Fruit fly (Drosophila melanogaster) whole organism, embryonic: ENCODE results near the gene w.

ENCODE experiments used
- CG12104 ChIP-seq: fragments of 200-800 bp; sonication (Bioruptor generic); optimal IDR thresholded peaks from 3 replicates; lab custom pipeline; 2016; ENCODE audit warnings: missing biosample characterization, missing genetic modification characterization
- CG13123 ChIP-seq: fragments of 200-800 bp; sonication (Bioruptor generic); optimal IDR thresholded peaks from 2 replicates; lab custom pipeline; 2016; ENCODE audit warnings: missing biosample characterization, missing genetic modification characterization
- CG13624 ChIP-seq: fragments of 200-800 bp; sonication (Bioruptor generic); optimal IDR thresholded peaks from 2 replicates; lab custom pipeline; 2016; ENCODE audit warnings: missing biosample characterization, missing genetic modification characterization
- CG1529 ChIP-seq: fragments of 200-800 bp; sonication (Bioruptor generic); optimal IDR thresholded peaks from 3 replicates; lab custom pipeline; 2018; ENCODE audit warnings: missing biosample characterization, missing genetic modification characterization
- CG17359 ChIP-seq: fragments of 200-800 bp; sonication (Bioruptor generic); optimal IDR thresholded peaks from 3 replicates; lab custom pipeline; 2018; ENCODE audit warnings: missing biosample characterization, mild to moderate bottlenecking, missing genetic modification characterization, moderate library complexity
- CG17361 ChIP-seq: fragments of 200-800 bp; sonication (Bioruptor generic); IDR thresholded peaks from 3 replicates; pipeline ENCODE4 v1.3.6; 2022; ENCODE audit warnings: missing biosample characterization, missing genetic modification characterization
- CG31388 ChIP-seq: fragments of 200-800 bp; sonication (Bioruptor generic); optimal IDR thresholded peaks from 2 replicates; lab custom pipeline; 2016; ENCODE audit warnings: missing biosample characterization, missing genetic modification characterization
- CG3847 ChIP-seq: fragments of 200-800 bp; sonication (Bioruptor generic); IDR thresholded peaks from 2 replicates; pipeline ENCODE4 v1.3.6; 2022; ENCODE audit warnings: missing biosample characterization, missing genetic modification characterization
- CG6689 ChIP-seq: fragments of 200-800 bp; sonication (Bioruptor generic); IDR thresholded peaks from 2 replicates; pipeline ENCODE4 v1.3.6; 2022; ENCODE audit warnings: missing biosample characterization, missing genetic modification characterization
- CG6765 ChIP-seq: fragments of 200-800 bp; sonication (Bioruptor generic); optimal IDR thresholded peaks from 3 replicates; lab custom pipeline; 2017; ENCODE audit warnings: missing biosample characterization, mild to moderate bottlenecking, missing genetic modification characterization
- CG9876 ChIP-seq: fragments of 200-800 bp; sonication (Bioruptor generic); optimal IDR thresholded peaks from 2 replicates; lab custom pipeline; 2016; ENCODE audit warnings: missing biosample characterization, missing genetic modification characterization
- CTCF ChIP-seq: fragments of 200-800 bp; sonication (Bioruptor generic); optimal IDR thresholded peaks from 2 replicates; lab custom pipeline; 2017; ENCODE audit warnings: missing biosample characterization, mild to moderate bottlenecking, missing genetic modification characterization, moderate library complexity
- D19A ChIP-seq: fragments of 200-800 bp; optimal IDR thresholded peaks from 3 replicates; lab custom pipeline; 2019; ENCODE audit warnings: missing biosample characterization, mild to moderate bottlenecking, missing genetic modification characterization, moderate library complexity
- Dip3 ChIP-seq: fragments of 200-800 bp; sonication (Bioruptor generic); optimal IDR thresholded peaks from 3 replicates; lab custom pipeline; 2016; ENCODE audit warnings: missing biosample characterization, missing genetic modification characterization
- Dll ChIP-seq: fragments of 200-800 bp; sonication (Bioruptor generic); IDR thresholded peaks from 4 replicates; pipeline ENCODE4 v1.3.6; 2022; ENCODE audit warnings: missing biosample characterization, missing genetic modification characterization; ENCODE audit not compliant: partially characterized antibody
- Doc3 ChIP-seq: fragments of 200-800 bp; sonication (Bioruptor generic); IDR thresholded peaks from 3 replicates; pipeline ENCODE4 v1.3.6; 2022; ENCODE audit warnings: missing biosample characterization, missing genetic modification characterization; ENCODE audit not compliant: partially characterized antibody
- H15 ChIP-seq: fragments of 200-800 bp; sonication (Bioruptor generic); IDR thresholded peaks from 3 replicates; pipeline ENCODE4 v1.3.6; 2022; ENCODE audit warnings: missing biosample characterization, missing genetic modification characterization
- Hey ChIP-seq: fragments of 200-800 bp; sonication (Bioruptor generic); optimal IDR thresholded peaks from 3 replicates; lab custom pipeline; 2018; ENCODE audit warnings: missing biosample characterization, mild to moderate bottlenecking, missing genetic modification characterization
- HmgZ ChIP-seq: fragments of 200-800 bp; sonication (Bioruptor generic); optimal IDR thresholded peaks from 2 replicates; lab custom pipeline; 2018; ENCODE audit warnings: missing biosample characterization, mild to moderate bottlenecking, missing genetic modification characterization
- Hr39 ChIP-seq: fragments of >200 bp; optimal IDR thresholded peaks from 2 replicates; lab custom pipeline; 2017
- Hr51 ChIP-seq, 2 experiments: fragments of 200-800 bp; sonication (Bioruptor generic); optimal IDR thresholded peaks; 2 replicates in 1 of 2; 3 replicates in 1 of 2; lab custom pipeline; 2016 to 2018; ENCODE audit warnings: missing biosample characterization in 2 of 2, missing genetic modification characterization in 2 of 2, mild to moderate bottlenecking in 1 of 2, moderate library complexity in 1 of 2
- Nf-YA ChIP-seq: fragments of 200-800 bp; sonication (Bioruptor generic); IDR thresholded peaks from 2 replicates; pipeline ENCODE4 v1.3.6; 2022; ENCODE audit warnings: missing biosample characterization, missing genetic modification characterization
- Pdp1 ChIP-seq, 2 experiments: fragments of 200-800 bp; sonication (Bioruptor generic); optimal IDR thresholded peaks; 3 replicates each; lab custom pipeline; 2016; ENCODE audit warnings: missing biosample characterization in 2 of 2, missing genetic modification characterization in 2 of 2, mild to moderate bottlenecking in 1 of 2, moderate library complexity in 1 of 2
- Rx ChIP-seq: fragments of 200-800 bp; sonication (Bioruptor generic); IDR thresholded peaks from 2 replicates; pipeline ENCODE4 v1.3.6; 2022; ENCODE audit warnings: missing biosample characterization, missing genetic modification characterization
- az2 ChIP-seq: fragments of 200-800 bp; sonication (Bioruptor generic); optimal IDR thresholded peaks from 3 replicates; lab custom pipeline; 2016; ENCODE audit warnings: missing biosample characterization, missing genetic modification characterization
- chn ChIP-seq: fragments of 200-800 bp; sonication (Bioruptor generic); optimal IDR thresholded peaks from 2 replicates; lab custom pipeline; 2016; ENCODE audit warnings: missing biosample characterization, missing genetic modification characterization
- croc ChIP-seq: fragments of 200-800 bp; sonication (Bioruptor generic); conservative IDR thresholded peaks from 3 replicates; pipeline ENCODE4 v1.3.6; 2022; ENCODE audit warnings: missing biosample characterization, missing genetic modification characterization
- crol ChIP-seq: fragments of 200-800 bp; sonication (Bioruptor generic); IDR thresholded peaks from 2 replicates; pipeline ENCODE4 v1.3.6; 2022; ENCODE audit warnings: missing biosample characterization, missing genetic modification characterization
- emc ChIP-seq: fragments of 200-800 bp; sonication (Bioruptor generic); optimal IDR thresholded peaks from 2 replicates; lab custom pipeline; 2016; ENCODE audit warnings: missing biosample characterization, missing genetic modification characterization
- exex ChIP-seq: fragments of 200-800 bp; sonication (Bioruptor generic); optimal IDR thresholded peaks from 4 replicates; lab custom pipeline; 2018; ENCODE audit warnings: missing biosample characterization, mild to moderate bottlenecking, missing genetic modification characterization, moderate library complexity
- gce ChIP-seq: fragments of 200-800 bp; sonication (Bioruptor generic); IDR thresholded peaks from 3 replicates; pipeline ENCODE4 v1.3.6; 2022; ENCODE audit warnings: missing biosample characterization, missing genetic modification characterization
- grau ChIP-seq: fragments of 200-800 bp; optimal IDR thresholded peaks from 3 replicates; lab custom pipeline; 2019; ENCODE audit warnings: missing biosample characterization, mild to moderate bottlenecking, missing genetic modification characterization, moderate library complexity
- gsb ChIP-seq: fragments of 200-800 bp; sonication (Bioruptor generic); IDR thresholded peaks from 2 replicates; pipeline ENCODE4 v1.3.6; 2022; ENCODE audit warnings: missing biosample characterization, missing genetic modification characterization
- kni ChIP-seq: fragments of 200-800 bp; sonication (Bioruptor generic); optimal IDR thresholded peaks from 3 replicates; lab custom pipeline; 2017; ENCODE audit warnings: mild to moderate bottlenecking, missing biosample characterization, missing genetic modification reagents, missing genetic modification characterization
- lmd ChIP-seq: fragments of 200-800 bp; sonication (Bioruptor generic); IDR thresholded peaks from 2 replicates; pipeline ENCODE4 v1.3.6; 2022; ENCODE audit warnings: missing biosample characterization, missing genetic modification characterization
- pum ChIP-seq: fragments of 200-800 bp; sonication (Bioruptor generic); optimal IDR thresholded peaks from 2 replicates; lab custom pipeline; 2016; ENCODE audit warnings: missing biosample characterization, missing genetic modification characterization
- ranshi ChIP-seq: fragments of 200-800 bp; sonication (Bioruptor generic); IDR thresholded peaks from 2 replicates; pipeline ENCODE4 v1.3.6; 2022; ENCODE audit warnings: missing biosample characterization, missing genetic modification characterization
- row ChIP-seq: fragments of 200-800 bp; sonication (Bioruptor generic); IDR thresholded peaks from 3 replicates; pipeline ENCODE4 v1.3.6; 2022; ENCODE audit warnings: missing biosample characterization, missing genetic modification characterization
- sc ChIP-seq, 3 experiments: fragments of >200 bp in 2 of 3; fragments of 200-800 bp in 1 of 3; sonication (Bioruptor generic) in 1 of 3; optimal IDR thresholded peaks; 2 replicates in 2 of 3; 3 replicates in 1 of 3; lab custom pipeline; 2017; ENCODE audit warnings: mild to moderate bottlenecking in 1 of 3, missing biosample characterization in 1 of 3, missing genetic modification characterization in 1 of 3, missing genetic modification reagents in 1 of 3
- scrt ChIP-seq: fragments of 200-800 bp; sonication (Bioruptor generic); optimal IDR thresholded peaks from 2 replicates; lab custom pipeline; 2018; ENCODE audit warnings: missing biosample characterization, mild to moderate bottlenecking, missing genetic modification characterization, moderate library complexity
- sd ChIP-seq: fragments of 200-800 bp; sonication (Bioruptor generic); optimal IDR thresholded peaks from 3 replicates; lab custom pipeline; 2018; ENCODE audit warnings: missing biosample characterization, mild to moderate bottlenecking, missing genetic modification characterization, moderate library complexity
- ssp ChIP-seq: fragments of 200-800 bp; sonication (Bioruptor generic); IDR thresholded peaks from 2 replicates; pipeline ENCODE4 v1.3.6; 2022; ENCODE audit warnings: missing biosample characterization, missing genetic modification characterization
- trem ChIP-seq: fragments of 200-800 bp; optimal IDR thresholded peaks from 3 replicates; lab custom pipeline; 2019; ENCODE audit warnings: missing biosample characterization, mild to moderate bottlenecking, missing genetic modification characterization, moderate library complexity
- vfl ChIP-seq: fragments of 200-800 bp; sonication (Bioruptor generic); optimal IDR thresholded peaks from 2 replicates; lab custom pipeline; 2016; ENCODE audit warnings: missing biosample characterization, missing genetic modification characterization

The w gene

DNA sequence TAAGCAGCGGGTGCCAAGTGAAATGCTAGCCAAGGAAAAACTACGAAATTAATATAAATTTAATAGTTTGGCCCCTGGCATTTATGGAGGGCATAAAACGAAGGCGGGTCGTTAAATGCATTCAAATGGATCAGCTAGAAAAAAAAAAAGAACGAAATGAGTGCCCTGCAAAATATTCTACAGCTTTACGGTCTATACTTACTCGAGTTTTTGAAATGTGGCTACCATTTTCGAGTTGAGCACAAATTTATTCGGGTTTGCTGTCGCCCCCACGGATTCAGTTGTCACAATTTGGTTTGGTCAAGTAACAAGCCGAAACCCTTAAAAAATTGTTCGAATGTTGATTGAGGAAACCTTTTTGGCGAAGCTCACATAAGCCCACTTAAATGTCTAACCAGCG lies 13.3 kb upstream of the w start, which contains the start of gene CG12498 (continued):
- TF ChIP-seq ranshi (GFP tag; lab: Robert Waterston, UW): no peak
- no peak for TF ChIP-seq CG1529 (GFP tag; lab: Kevin White, UChicago)

DNA sequence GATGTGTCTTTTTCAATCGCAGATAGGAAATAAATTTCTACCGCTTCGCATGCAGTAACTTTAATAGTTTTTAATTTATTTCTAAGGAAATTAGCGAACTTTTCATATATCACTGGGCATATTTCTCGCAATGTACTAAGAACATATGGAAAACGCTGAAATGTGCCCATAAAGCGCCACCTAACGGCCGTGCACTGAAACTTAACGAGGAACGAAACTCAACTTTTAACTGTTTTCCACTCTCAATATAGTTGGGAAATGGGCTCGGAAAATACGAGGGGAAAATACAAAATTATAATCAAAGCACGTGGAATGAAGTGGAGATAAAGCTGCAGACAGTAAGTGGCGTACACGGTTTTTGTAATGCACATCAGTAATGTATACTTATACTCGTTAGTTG lies 7.5 kb upstream of the w start:
- TF ChIP-seq ssp (GFP tag; lab: Robert Waterston, UW) (no peak), row (GFP tag; lab: Robert Waterston, UW) (0 out of 3 replicates have a peak, but pooled peaks have one; percentile 8), trem (tag; lab: Kevin White, UChicago) (no peak), CTCF (GFP tag; lab: Kevin White, UChicago) (peak; percentile 60), sc (optimal IDR thresholded peaks at IDR 0.05; lab: Kevin White, UChicago) (no peak), sc (GFP tag; optimal IDR thresholded peaks at IDR 0.05; lab: Kevin White, UChicago) (no peak), gce (no peak), CG31388 (GFP tag; lab: Kevin White, UChicago) (no peak), exex (tag; lab: Kevin White, UChicago) (no peak)

DNA sequence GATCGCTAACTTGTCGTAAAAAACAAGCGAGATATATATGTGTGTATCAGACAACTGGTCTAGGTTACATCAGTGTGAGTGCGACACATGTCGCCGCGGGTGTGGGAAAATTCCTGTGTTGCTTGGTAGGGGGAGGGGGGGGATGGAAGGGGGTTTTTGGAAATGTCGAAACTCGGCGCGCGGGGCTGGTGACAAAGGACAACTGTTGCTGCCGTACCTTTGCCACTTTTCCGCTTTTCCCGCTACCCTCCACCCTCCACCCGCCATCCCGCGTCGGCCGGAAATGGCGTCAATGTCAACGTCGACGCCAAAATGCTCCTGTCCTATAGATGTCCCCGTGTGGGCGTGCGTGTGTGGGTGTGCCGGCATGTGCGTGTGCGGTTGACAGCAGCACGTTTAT lies 6.7 kb upstream of the w start:
- TF ChIP-seq Hr39 (lab: Kevin White, UChicago): peak; percentile 85
- peak; percentile 68 for TF ChIP-seq crol (GFP tag; lab: Robert Waterston, UW)
- TF ChIP-seq Hey (tag; lab: Kevin White, UChicago): peak; percentile 31
- peak; percentile 31 for TF ChIP-seq sd
- TF ChIP-seq scrt (GFP tag; lab: Kevin White, UChicago): peak; percentile 77
- no peak for TF ChIP-seq CG6765
- TF ChIP-seq, all 482 proteins: peak for 5

DNA sequence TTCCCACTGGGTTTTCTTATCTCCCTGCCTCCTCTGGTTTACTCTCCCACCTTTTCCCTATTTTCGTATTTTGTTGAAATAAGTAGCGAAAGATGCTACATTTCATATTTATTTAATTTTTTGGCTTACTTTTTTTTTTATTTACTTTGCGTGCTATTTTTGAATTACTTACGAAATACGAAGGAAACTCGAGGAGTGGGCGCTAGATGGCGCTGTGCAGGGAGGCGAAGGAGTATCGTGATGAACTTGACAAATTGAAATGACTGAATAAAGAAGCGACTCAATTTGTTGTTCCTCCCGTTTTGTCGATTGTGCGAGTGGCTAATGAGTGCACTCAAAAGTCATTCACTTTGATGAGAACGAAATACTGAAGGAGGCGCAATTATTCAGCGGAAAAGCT lies 1.4 kb downstream of the w start:
- TF ChIP-seq CG17361 (no peak), CTCF (GFP tag; lab: Kevin White, UChicago) (peak; percentile 75), croc (no peak)

DNA sequence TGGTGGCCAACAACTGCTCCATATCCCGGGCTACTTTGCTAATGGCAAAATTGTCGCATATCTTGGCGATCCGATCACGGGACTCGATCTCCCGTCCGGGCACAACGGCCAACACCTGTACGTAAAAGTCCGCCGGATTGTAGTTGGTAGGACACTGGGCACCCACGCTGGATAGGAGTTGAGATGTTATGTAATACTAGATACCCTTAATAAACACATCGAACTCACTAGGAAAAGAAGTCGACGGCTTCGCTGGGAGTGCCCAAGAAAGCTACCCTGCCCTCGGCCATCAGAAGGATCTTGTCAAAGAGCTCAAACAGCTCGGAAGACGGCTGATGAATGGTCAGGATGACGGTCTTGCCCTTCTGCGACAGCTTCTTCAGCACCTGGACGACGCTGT lies 4.4 kb downstream of the w start:
- TF ChIP-seq Nf-YA (GFP tag; lab: Robert Waterston, UW) (no peak), Pdp1 (GFP tag; optimal IDR thresholded peaks at IDR 0.05; lab: Kevin White, UChicago) (peak in 1 of 2 experiments; percentile 93), az2 (GFP tag; lab: Kevin White, UChicago) (no peak), gsb (GFP tag; lab: Robert Waterston, UW) (0 out of 2 replicates have a peak, but pooled peaks have one; percentile 30), Dip3 (GFP tag; lab: Kevin White, UChicago) (no peak), kni (GFP tag; lab: Kevin White, UChicago) (no peak), CG17359 (tag; lab: Kevin White, UChicago) (no peak), Doc3 (no peak), Rx (GFP tag; lab: Robert Waterston, UW) (0 out of 2 replicates have a peak, but pooled peaks have one; percentile 20), H15 (0 out of 3 replicates have a peak, but pooled peaks have one; percentile 20), CG6689 (GFP tag; lab: Robert Waterston, UW) (0 out of 2 replicates have a peak, but pooled peaks have one; percentile 7), vfl (GFP tag; lab: Kevin White, UChicago) (no peak), CG3847 (GFP tag; lab: Robert Waterston, UW) (no peak)

DNA sequence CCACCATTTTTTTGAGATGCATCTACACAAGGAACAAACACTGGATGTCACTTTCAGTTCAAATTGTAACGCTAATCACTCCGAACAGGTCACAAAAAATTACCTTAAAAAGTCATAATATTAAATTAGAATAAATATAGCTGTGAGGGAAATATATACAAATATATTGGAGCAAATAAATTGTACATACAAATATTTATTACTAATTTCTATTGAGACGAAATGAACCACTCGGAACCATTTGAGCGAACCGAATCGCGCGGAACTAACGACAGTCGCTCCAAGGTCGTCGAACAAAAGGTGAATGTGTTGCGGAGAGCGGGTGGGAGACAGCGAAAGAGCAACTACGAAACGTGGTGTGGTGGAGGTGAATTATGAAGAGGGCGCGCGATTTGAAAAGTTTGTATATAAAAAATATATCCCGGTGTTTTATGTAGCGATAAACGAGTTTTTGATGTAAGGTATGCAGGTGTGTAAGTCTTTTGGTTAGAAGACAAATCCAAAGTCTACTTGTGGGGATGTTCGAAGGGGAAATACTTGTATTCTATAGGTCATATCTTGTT lies 6.1 kb downstream of the w start, which contains the start of gene CG32795:
CG32795 (minus strand) TSS at position 513 of the 563 bp plus-strand sequence.
- TF ChIP-seq HmgZ (tag; lab: Kevin White, UChicago) (peak; percentile 27), emc (no peak), Dll (GFP tag; lab: Robert Waterston, UW) (no peak), grau (tag; lab: Kevin White, UChicago) (peak; percentile 39), CG31388 (GFP tag; lab: Kevin White, UChicago) (no peak), lmd (GFP tag; lab: Robert Waterston, UW) (no peak), CG13123 (GFP tag; lab: Kevin White, UChicago) (no peak), pum (GFP tag; lab: Kevin White, UChicago) (no peak), chn (GFP tag; lab: Kevin White, UChicago) (peak; percentile 44), CG9876 (no peak), Hr51 (GFP tag; optimal IDR thresholded peaks at IDR 0.05; lab: Kevin White, UChicago) (peak in 1 of 2 experiments; percentile 0), CG12104 (GFP tag; lab: Kevin White, UChicago) (peak; percentile 43), D19A (tag; lab: Kevin White, UChicago) (peak; percentile 43), CG13624 (no peak)
